Worm (Caenorhabditis elegans) whole organism, early embryonic: ENCODE measurements around the gene lron-10.

Source experiments
- ama-1 ChIP-seq: fragments of 150-350 bp; optimal IDR thresholded peaks from 2 replicates; lab custom pipeline; 2014
- ets-7 ChIP-seq: sonication (generic microtip); optimal IDR thresholded peaks from 2 replicates; lab custom pipeline; 2016; ENCODE audit warnings: missing genotype, missing genetic modification characterization, missing compliant biosample characterization
- flt-1 ChIP-seq: fragments of 200-800 bp; sonication (Bioruptor generic); IDR thresholded peaks from 2 replicates; pipeline ENCODE4 v1.3.6; 2022; ENCODE audit warnings: missing genetic modification characterization, missing compliant biosample characterization
- hmg-4 ChIP-seq: fragments of 200-800 bp; sonication (Bioruptor generic); optimal IDR thresholded peaks from 2 replicates; lab custom pipeline; 2018; ENCODE audit warnings: mild to moderate bottlenecking, missing genetic modification characterization, missing compliant biosample characterization
- hnd-1 ChIP-seq: sonication (generic microtip); optimal IDR thresholded peaks from 2 replicates; lab custom pipeline; 2016; ENCODE audit warnings: missing genetic modification characterization, missing compliant biosample characterization

DNA sequence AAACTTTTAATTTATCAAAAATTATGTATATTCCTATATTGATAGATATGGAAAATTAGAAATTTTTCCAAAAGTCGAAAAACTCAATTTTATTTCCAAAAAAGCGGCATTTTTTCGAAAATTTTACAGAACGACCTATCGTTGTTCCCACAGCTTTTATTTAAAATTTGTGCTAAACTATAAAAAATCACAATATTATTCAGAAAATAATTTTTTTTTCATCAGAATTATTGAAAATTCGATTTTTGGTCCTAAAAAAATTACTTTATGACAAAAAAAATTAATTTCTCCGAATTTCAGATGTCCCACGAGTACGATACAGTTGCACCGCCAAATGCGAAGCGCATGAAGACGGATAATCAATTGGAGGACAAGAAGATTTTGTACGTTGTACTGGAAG lies 28.1 kb upstream of the lron-10 start, which contains the start of gene emg-1:
- TF ChIP-seq ama-1 (lab: Kevin White, UChicago) (no peak), flt-1 (GFP tag; lab: Robert Waterston, UW) (no peak), hmg-4 (GFP tag; lab: Kevin White, UChicago) (no peak), hnd-1 (no peak), ets-7 (tag; lab: Kevin White, UChicago) (no peak)
